Worm (Caenorhabditis elegans) whole organism, mixed stage, embryonic: Measurements from ENCODE around the gene znf-474.

ENCODE experiments used
- M03D4.4 ChIP-seq: sonication (generic microtip); optimal IDR thresholded peaks from 2 replicates; lab custom pipeline; 2017; ENCODE audit warnings: mild to moderate bottlenecking, missing genetic modification characterization, missing compliant biosample characterization
- ceh-39 ChIP-seq: fragments of 150-350 bp; optimal IDR thresholded peaks from 2 replicates; lab custom pipeline; 2014; ENCODE audit warnings: missing biosample characterization, missing genetic modification characterization
- ceh-83 ChIP-seq: fragments of 200-800 bp; sonication (Bioruptor generic); optimal IDR thresholded peaks from 2 replicates; lab custom pipeline; 2018; ENCODE audit warnings: mild to moderate bottlenecking, missing genetic modification characterization, missing compliant biosample characterization
- ces-1 ChIP-seq: fragments of 150-350 bp; optimal IDR thresholded peaks from 2 replicates; lab custom pipeline; 2014; ENCODE audit warnings: missing biosample characterization, missing genetic modification reagents, missing genetic modification characterization
- cnd-1 ChIP-seq: fragments of 200-800 bp; sonication (Bioruptor generic); optimal IDR thresholded peaks from 2 replicates; lab custom pipeline; 2018; ENCODE audit warnings: mild to moderate bottlenecking, missing genetic modification characterization, missing compliant biosample characterization
- drap-1 ChIP-seq: fragments of 200-800 bp; sonication (Bioruptor generic); optimal IDR thresholded peaks from 3 replicates; lab custom pipeline; 2018; ENCODE audit warnings: mild to moderate bottlenecking, missing genetic modification characterization, missing compliant biosample characterization
- elt-1 ChIP-seq: sonication (generic microtip); optimal IDR thresholded peaks from 2 replicates; lab custom pipeline; 2017; ENCODE audit warnings: missing genetic modification characterization, mild to moderate bottlenecking, missing compliant biosample characterization, antibody characterized with exemption, moderate library complexity, borderline replicate concordance; ENCODE audit not compliant: insufficient read depth
- elt-3 ChIP-seq: fragments of 150-350 bp; optimal IDR thresholded peaks from 2 replicates; lab custom pipeline; 2014; ENCODE audit warnings: missing biosample characterization, missing genetic modification characterization
- flh-1 ChIP-seq: fragments of 200-800 bp; sonication (Bioruptor generic); optimal IDR thresholded peaks from 2 replicates; lab custom pipeline; 2018; ENCODE audit warnings: mild to moderate bottlenecking, missing genetic modification characterization, moderate library complexity, missing compliant biosample characterization
- ham-2 ChIP-seq: fragments of 200-800 bp; sonication (Bioruptor generic); optimal IDR thresholded peaks from 2 replicates; lab custom pipeline; 2018; ENCODE audit warnings: mild to moderate bottlenecking, missing genetic modification characterization, missing compliant biosample characterization
- hlh-1 ChIP-seq: fragments of 150-350 bp; optimal IDR thresholded peaks from 2 replicates; lab custom pipeline; 2014; ENCODE audit warnings: missing biosample characterization, missing genetic modification reagents, missing genetic modification characterization
- lin-32 ChIP-seq: fragments of 200-800 bp; sonication (Bioruptor generic); optimal IDR thresholded peaks from 2 replicates; lab custom pipeline; 2018; ENCODE audit warnings: mild to moderate bottlenecking, missing genetic modification characterization, missing compliant biosample characterization
- lsy-2 ChIP-seq: fragments of 150-350 bp; optimal IDR thresholded peaks from 2 replicates; lab custom pipeline; 2014; ENCODE audit warnings: missing biosample characterization, missing genetic modification characterization
- mls-2 ChIP-seq: sonication (generic microtip); optimal IDR thresholded peaks from 2 replicates; lab custom pipeline; 2016; ENCODE audit warnings: mild to moderate bottlenecking, missing genetic modification characterization, moderate library complexity, missing compliant biosample characterization
- nhr-12 ChIP-seq: fragments of 150-350 bp; optimal IDR thresholded peaks from 2 replicates; lab custom pipeline; 2014; ENCODE audit warnings: missing biosample characterization, missing genetic modification characterization
- nhr-2 ChIP-seq: fragments of 150-350 bp; optimal IDR thresholded peaks from 2 replicates; lab custom pipeline; 2014; ENCODE audit warnings: missing biosample characterization, missing genetic modification characterization
- nhr-237 ChIP-seq: fragments of 150-350 bp; optimal IDR thresholded peaks from 2 replicates; lab custom pipeline; 2014; ENCODE audit warnings: missing biosample characterization, missing genetic modification characterization
- nhr-28 ChIP-seq: fragments of 150-350 bp; optimal IDR thresholded peaks from 2 replicates; lab custom pipeline; 2014; ENCODE audit warnings: missing biosample characterization, missing genetic modification characterization
- nhr-76 ChIP-seq: sonication (generic microtip); optimal IDR thresholded peaks from 2 replicates; lab custom pipeline; 2017; ENCODE audit warnings: missing biosample characterization, missing genetic modification characterization
- pha-4 ChIP-seq: fragments of 150-350 bp; optimal IDR thresholded peaks from 2 replicates; lab custom pipeline; 2018; ENCODE audit warnings: missing biosample characterization, missing genetic modification reagents, missing genetic modification characterization
- sem-2 ChIP-seq: fragments of 200-800 bp; sonication (Bioruptor generic); optimal IDR thresholded peaks from 2 replicates; lab custom pipeline; 2018; ENCODE audit warnings: mild to moderate bottlenecking, missing genetic modification characterization, missing compliant biosample characterization
- snpc-4 ChIP-seq: fragments of 150-350 bp; optimal IDR thresholded peaks from 2 replicates; lab custom pipeline; 2014; ENCODE audit warnings: missing biosample characterization, missing genetic modification characterization
- tbx-8 ChIP-seq: fragments of 200-800 bp; sonication (Bioruptor generic); optimal IDR thresholded peaks from 2 replicates; lab custom pipeline; 2018; ENCODE audit warnings: mild to moderate bottlenecking, missing genetic modification characterization, moderate library complexity, missing compliant biosample characterization
- unc-120 ChIP-seq: sonication (generic microtip); optimal IDR thresholded peaks from 2 replicates; lab custom pipeline; 2017; ENCODE audit warnings: missing genetic modification characterization, missing compliant biosample characterization; ENCODE audit not compliant: poor library complexity, severe bottlenecking
- unc-39 ChIP-seq: fragments of 150-350 bp; optimal IDR thresholded peaks from 2 replicates; lab custom pipeline; 2014; ENCODE audit warnings: missing biosample characterization, missing genetic modification characterization
- unc-62 ChIP-seq: fragments of 150-350 bp; optimal IDR thresholded peaks from 2 replicates; lab custom pipeline; 2014; ENCODE audit warnings: missing biosample characterization, missing genetic modification reagents, missing genetic modification characterization
- ztf-11 ChIP-seq: fragments of 150-350 bp; optimal IDR thresholded peaks from 2 replicates; lab custom pipeline; 2014; ENCODE audit warnings: missing biosample characterization, missing genetic modification characterization

znf-474 gene

ce11 chrX:12174686-12175404 lies 25.1 kb downstream of the znf-474 start:
- TF ChIP-seq cnd-1 (tag; lab: Kevin White, UChicago) (no peak), nhr-237 (tag; lab: Kevin White, UChicago) (no peak), unc-120 (tag; lab: Kevin White, UChicago) (no peak), pha-4 (tag; lab: Kevin White, UChicago) (peak; percentile 23)

ce11 chrX:12175667-12176278 lies 26.0 kb downstream of the znf-474 start:
- TF ChIP-seq ces-1 (GFP tag; lab: Kevin White, UChicago) (no peak), ceh-83 (GFP tag; lab: Kevin White, UChicago) (no peak), unc-120 (tag; lab: Kevin White, UChicago) (peak; percentile 70), sem-2 (GFP tag; lab: Kevin White, UChicago) (no peak), hlh-1 (peak; percentile 20), unc-62 (GFP tag; lab: Kevin White, UChicago) (no peak), pha-4 (tag; lab: Kevin White, UChicago) (peak; percentile 40)
- TF ChIP-seq, all 35 proteins: peak for 3

DNA sequence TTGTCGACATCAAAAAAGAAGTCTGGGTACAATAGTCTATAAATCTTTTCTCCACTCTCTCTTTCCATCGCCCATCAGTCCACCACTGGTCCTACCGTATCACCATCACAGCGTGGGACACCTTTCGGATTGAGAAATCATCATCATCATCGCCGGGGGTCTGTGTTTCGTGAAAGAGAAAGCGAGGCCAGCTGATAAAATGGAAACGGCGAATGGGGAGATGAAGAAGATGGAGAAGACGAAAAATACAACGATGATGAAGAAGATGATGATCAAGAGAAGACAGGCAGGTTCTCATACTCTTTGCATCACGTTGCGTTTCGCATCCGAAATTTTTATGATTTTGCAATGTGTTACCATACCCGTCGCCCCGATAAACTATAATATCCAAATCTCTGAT lies 26.7 kb downstream of the znf-474 start:
- TF ChIP-seq mls-2 (tag; lab: Kevin White, UChicago) (no peak), nhr-2 (tag; lab: Kevin White, UChicago) (no peak), flh-1 (GFP tag; lab: Kevin White, UChicago) (no peak), sem-2 (GFP tag; lab: Kevin White, UChicago) (no peak), ham-2 (peak; percentile 31), drap-1 (GFP tag; lab: Kevin White, UChicago) (no peak), ceh-83 (GFP tag; lab: Kevin White, UChicago) (no peak), ztf-11 (tag; lab: Kevin White, UChicago) (no peak), nhr-76 (no peak), unc-120 (tag; lab: Kevin White, UChicago) (no peak), elt-3 (tag; lab: Kevin White, UChicago) (peak; percentile 9), unc-62 (GFP tag; lab: Kevin White, UChicago) (peak; percentile 42), cnd-1 (tag; lab: Kevin White, UChicago) (no peak), elt-1 (tag; lab: Kevin White, UChicago) (no peak), nhr-237 (tag; lab: Kevin White, UChicago) (no peak), tbx-8 (GFP tag; lab: Kevin White, UChicago) (no peak)

DNA sequence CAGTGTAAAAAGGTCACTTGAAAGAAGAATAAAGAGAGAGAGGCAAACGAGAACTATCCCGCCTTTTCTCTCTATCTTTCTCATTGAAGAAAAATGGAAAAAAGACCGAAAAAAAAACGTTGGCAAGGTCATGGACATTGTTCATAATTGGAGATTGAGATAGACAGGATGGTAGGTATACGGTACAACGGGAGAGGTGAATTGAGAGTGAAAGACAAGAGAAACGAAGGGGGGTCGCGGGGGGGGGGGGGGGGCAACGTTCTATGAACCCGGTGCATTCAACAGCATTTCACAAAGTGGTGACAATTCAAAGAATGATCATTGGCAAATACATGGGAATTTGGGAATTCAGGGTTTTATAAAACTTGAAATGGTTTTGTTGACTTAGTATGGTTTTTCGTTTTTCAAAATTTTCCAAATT lies 27.2 kb downstream of the znf-474 start:
- TF ChIP-seq mls-2 (tag; lab: Kevin White, UChicago) (peak; percentile 2), unc-120 (tag; lab: Kevin White, UChicago) (no peak)

DNA sequence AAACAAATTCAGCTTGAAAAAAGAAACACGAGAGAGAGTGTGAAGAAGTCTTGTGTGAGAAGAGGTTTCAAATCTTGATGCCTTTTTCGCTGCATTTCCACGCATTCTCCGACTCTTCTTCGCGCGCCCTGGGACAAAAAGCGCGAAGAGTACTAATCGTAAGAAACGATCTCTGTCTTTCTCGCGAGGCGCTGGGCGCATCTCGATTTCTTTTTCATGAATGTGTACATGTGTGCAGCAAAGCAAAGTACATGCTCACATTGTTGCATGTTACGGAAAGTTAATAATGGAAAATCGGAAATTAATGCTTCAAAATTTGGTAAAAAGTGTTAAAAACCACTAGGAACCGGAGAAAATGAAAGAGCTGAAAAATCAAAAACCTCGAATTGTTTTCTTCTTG lies 27.8 kb downstream of the znf-474 start:
- TF ChIP-seq mls-2 (tag; lab: Kevin White, UChicago) (no peak), unc-62 (GFP tag; lab: Kevin White, UChicago) (no peak), nhr-2 (tag; lab: Kevin White, UChicago) (no peak), hlh-1 (no peak), nhr-12 (no peak), M03D4.4 (tag; lab: Kevin White, UChicago) (no peak), nhr-28 (tag; lab: Kevin White, UChicago) (no peak), ham-2 (no peak), unc-39 (tag; lab: Kevin White, UChicago) (no peak), lin-32 (no peak), drap-1 (GFP tag; lab: Kevin White, UChicago) (no peak)

ce11 chrX:12178351-12179089 lies 28.8 kb downstream of the znf-474 start:
- TF ChIP-seq lsy-2 (tag; lab: Kevin White, UChicago) (no peak), elt-3 (tag; lab: Kevin White, UChicago) (no peak), M03D4.4 (tag; lab: Kevin White, UChicago) (no peak), ces-1 (GFP tag; lab: Kevin White, UChicago) (peak; percentile 80), snpc-4 (no peak), tbx-8 (GFP tag; lab: Kevin White, UChicago) (no peak), ceh-39 (tag; lab: Kevin White, UChicago) (no peak)
